Worm (Caenorhabditis elegans) whole organism, L2 larva: ENCODE results near the gene F53F1.6.
"Not testable (repeated sequence)": the region's sequence is repeated elsewhere in the genome, so short reads cannot be mapped to it uniquely, and the experiment has no call there.

Source experiments
- R02D3.7 ChIP-seq: fragments of 150-350 bp; optimal IDR thresholded peaks from 2 replicates; lab custom pipeline; 2014; ENCODE audit warnings: missing biosample characterization, missing genetic modification characterization
- dmd-4 ChIP-seq: sonication (generic microtip); optimal IDR thresholded peaks from 2 replicates; lab custom pipeline; 2017; ENCODE audit warnings: missing biosample characterization, missing genetic modification characterization
- zag-1 ChIP-seq: fragments of 150-350 bp; optimal IDR thresholded peaks from 2 replicates; lab custom pipeline; 2014; ENCODE audit warnings: missing biosample characterization, missing genetic modification characterization
- ztf-4 ChIP-seq: fragments of 150-350 bp; optimal IDR thresholded peaks from 2 replicates; lab custom pipeline; 2014; ENCODE audit warnings: missing biosample characterization, missing genetic modification characterization

DNA sequence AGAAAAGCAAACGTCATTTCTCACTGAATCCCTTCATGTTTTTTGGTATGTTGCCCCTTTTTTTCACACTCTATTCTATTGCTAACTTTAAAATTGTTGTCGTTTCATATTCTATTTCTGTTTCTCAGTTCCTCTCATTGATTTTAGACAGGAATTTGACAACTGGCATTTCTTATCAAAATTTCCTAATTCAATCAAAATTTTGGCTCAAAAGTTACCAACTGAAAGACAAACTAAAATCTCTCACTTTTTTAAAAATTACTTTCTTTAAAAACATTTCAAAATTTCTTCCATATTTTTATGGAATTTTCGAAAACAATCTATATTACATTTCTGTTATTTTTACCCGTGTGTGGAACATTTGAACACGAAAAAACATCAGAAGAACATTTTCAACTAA is 26.1 kb upstream of the F53F1.6 start, which contains the start of gene Y2H9A.6:
- TF ChIP-seq ztf-4 (tag; lab: Kevin White, UChicago); dmd-4 (tag; lab: Kevin White, UChicago); R02D3.7 (tag; lab: Kevin White, UChicago); zag-1: not testable (repeated sequence)
